Fruit fly (Drosophila melanogaster) whole organism, embryonic: ENCODE measurements around the gene CG33647.

Experiments used
- Adf1 ChIP-seq: fragments of 200-800 bp; sonication (Bioruptor generic); IDR thresholded peaks from 2 replicates; pipeline ENCODE4 v1.3.6; 2022; ENCODE audit warnings: missing biosample characterization, missing genetic modification characterization
- Asciz ChIP-seq: fragments of 200-800 bp; sonication (Bioruptor generic); optimal IDR thresholded peaks from 2 replicates; lab custom pipeline; 2017; ENCODE audit warnings: missing biosample characterization, mild to moderate bottlenecking, missing genetic modification characterization, missing genetic modification reagents
- B-H2 ChIP-seq: fragments of 200-800 bp; sonication (Bioruptor generic); optimal IDR thresholded peaks from 2 replicates; lab custom pipeline; 2018; ENCODE audit warnings: missing biosample characterization, mild to moderate bottlenecking, missing genetic modification characterization
- CG10267 ChIP-seq: fragments of 200-800 bp; sonication (Bioruptor generic); optimal IDR thresholded peaks from 2 replicates; lab custom pipeline; 2018; ENCODE audit warnings: missing biosample characterization, mild to moderate bottlenecking, missing genetic modification characterization, moderate library complexity
- CG10321 ChIP-seq: fragments of 200-800 bp; sonication (Bioruptor generic); IDR thresholded peaks from 2 replicates; pipeline ENCODE4 v1.3.6; 2022; ENCODE audit warnings: missing biosample characterization, missing genetic modification characterization
- CG10462 ChIP-seq: fragments of 200-800 bp; sonication (Bioruptor generic); optimal IDR thresholded peaks from 2 replicates; lab custom pipeline; 2016; ENCODE audit warnings: missing biosample characterization, missing genetic modification characterization
- CG12942 ChIP-seq: fragments of 200-800 bp; sonication (Bioruptor generic); optimal IDR thresholded peaks from 3 replicates; lab custom pipeline; 2016; ENCODE audit warnings: missing biosample characterization, missing genetic modification characterization
- CG14860 ChIP-seq: fragments of 200-800 bp; sonication (Bioruptor generic); IDR thresholded peaks from 3 replicates; pipeline ENCODE4 v1.3.6; 2022; ENCODE audit warnings: missing biosample characterization, missing genetic modification characterization; ENCODE audit not compliant: partially characterized antibody
- CG15269 ChIP-seq: fragments of 200-800 bp; sonication (Bioruptor generic); optimal IDR thresholded peaks from 2 replicates; lab custom pipeline; 2018; ENCODE audit warnings: missing biosample characterization, mild to moderate bottlenecking, missing genetic modification characterization, moderate library complexity
- CG1529 ChIP-seq: fragments of 200-800 bp; sonication (Bioruptor generic); optimal IDR thresholded peaks from 3 replicates; lab custom pipeline; 2018; ENCODE audit warnings: missing biosample characterization, missing genetic modification characterization
- CG15514 ChIP-seq: fragments of 200-800 bp; sonication (Bioruptor generic); optimal IDR thresholded peaks from 3 replicates; lab custom pipeline; 2017; ENCODE audit warnings: missing biosample characterization, missing genetic modification characterization, mild to moderate bottlenecking, moderate library complexity, missing genetic modification reagents
- CG16779 ChIP-seq: fragments of 200-800 bp; sonication (Bioruptor generic); IDR thresholded peaks from 2 replicates; pipeline ENCODE4 v1.3.6; 2022; ENCODE audit warnings: missing biosample characterization, missing genetic modification characterization
- CG16813 ChIP-seq: fragments of 200-800 bp; sonication (Bioruptor generic); IDR thresholded peaks from 3 replicates; pipeline ENCODE4 v1.3.6; 2022; ENCODE audit warnings: missing biosample characterization, missing genetic modification characterization; ENCODE audit not compliant: partially characterized antibody
- CG31224 ChIP-seq: fragments of 200-800 bp; sonication (Bioruptor generic); IDR thresholded peaks from 2 replicates; pipeline ENCODE4 v1.3.6; 2022; ENCODE audit warnings: missing biosample characterization, missing genetic modification characterization
- CG31365 ChIP-seq: fragments of 200-800 bp; sonication (Bioruptor generic); optimal IDR thresholded peaks from 2 replicates; lab custom pipeline; 2018; ENCODE audit warnings: missing biosample characterization, mild to moderate bottlenecking, missing genetic modification characterization
- CG3847 ChIP-seq: fragments of 200-800 bp; sonication (Bioruptor generic); IDR thresholded peaks from 2 replicates; pipeline ENCODE4 v1.3.6; 2022; ENCODE audit warnings: missing biosample characterization, missing genetic modification characterization
- CG7786 ChIP-seq: fragments of 200-800 bp; sonication (Bioruptor generic); optimal IDR thresholded peaks from 2 replicates; lab custom pipeline; 2016; ENCODE audit warnings: missing biosample characterization, missing genetic modification characterization
- CG7928 ChIP-seq: fragments of 200-800 bp; sonication (Bioruptor generic); optimal IDR thresholded peaks from 2 replicates; lab custom pipeline; 2017; ENCODE audit warnings: missing biosample characterization, mild to moderate bottlenecking, missing genetic modification characterization
- CG8089 ChIP-seq: fragments of 200-800 bp; sonication (Bioruptor generic); optimal IDR thresholded peaks from 3 replicates; lab custom pipeline; 2016; ENCODE audit warnings: missing biosample characterization, missing genetic modification characterization
- CG9437 ChIP-seq: fragments of 200-800 bp; sonication (Bioruptor generic); optimal IDR thresholded peaks from 2 replicates; lab custom pipeline; 2018; ENCODE audit warnings: missing biosample characterization, mild to moderate bottlenecking, missing genetic modification characterization
- CoRest ChIP-seq: fragments of 200-800 bp; sonication (Bioruptor generic); optimal IDR thresholded peaks from 3 replicates; lab custom pipeline; 2018; ENCODE audit warnings: missing biosample characterization, mild to moderate bottlenecking, missing genetic modification characterization, moderate library complexity
- Dll ChIP-seq: fragments of 200-800 bp; sonication (Bioruptor generic); IDR thresholded peaks from 4 replicates; pipeline ENCODE4 v1.3.6; 2022; ENCODE audit warnings: missing biosample characterization, missing genetic modification characterization; ENCODE audit not compliant: partially characterized antibody
- Doc2 ChIP-seq: fragments of 200-800 bp; sonication (Bioruptor generic); IDR thresholded peaks from 2 replicates; pipeline ENCODE4 v1.3.6; 2022; ENCODE audit warnings: missing biosample characterization, missing genetic modification characterization
- Dref ChIP-seq: fragments of 200-800 bp; sonication (Bioruptor generic); IDR thresholded peaks from 2 replicates; pipeline ENCODE4 v1.3.6; 2022; ENCODE audit warnings: missing biosample characterization, missing genetic modification characterization
- GATAe ChIP-seq: fragments of 200-800 bp; sonication (Bioruptor generic); conservative IDR thresholded peaks from 2 replicates; pipeline ENCODE4 v1.3.6; 2022; ENCODE audit warnings: missing biosample characterization, missing genetic modification characterization
- H15 ChIP-seq: fragments of 200-800 bp; sonication (Bioruptor generic); IDR thresholded peaks from 3 replicates; pipeline ENCODE4 v1.3.6; 2022; ENCODE audit warnings: missing biosample characterization, missing genetic modification characterization
- HLHmδ ChIP-seq: fragments of 200-800 bp; sonication (Bioruptor generic); optimal IDR thresholded peaks from 2 replicates; lab custom pipeline; 2018; ENCODE audit warnings: missing biosample characterization, mild to moderate bottlenecking, missing genetic modification characterization, moderate library complexity
- Hand ChIP-seq: fragments of 200-800 bp; sonication (Bioruptor generic); optimal IDR thresholded peaks from 2 replicates; lab custom pipeline; 2017; ENCODE audit warnings: mild to moderate bottlenecking, missing biosample characterization, missing genetic modification reagents, missing genetic modification characterization
- Hey ChIP-seq: fragments of 200-800 bp; sonication (Bioruptor generic); optimal IDR thresholded peaks from 3 replicates; lab custom pipeline; 2018; ENCODE audit warnings: missing biosample characterization, mild to moderate bottlenecking, missing genetic modification characterization
- Hsf ChIP-seq: fragments of 200-800 bp; sonication (Bioruptor generic); optimal IDR thresholded peaks from 3 replicates; lab custom pipeline; 2016; ENCODE audit warnings: missing biosample characterization, missing genetic modification characterization
- MTF-1 ChIP-seq: fragments of 200-800 bp; sonication (Bioruptor generic); optimal IDR thresholded peaks from 2 replicates; lab custom pipeline; 2018; ENCODE audit warnings: missing biosample characterization, mild to moderate bottlenecking, missing genetic modification characterization, borderline replicate concordance
- NfI ChIP-seq: fragments of 200-800 bp; sonication (Bioruptor generic); optimal IDR thresholded peaks from 3 replicates; lab custom pipeline; 2018; ENCODE audit warnings: missing biosample characterization, mild to moderate bottlenecking, missing genetic modification characterization, moderate library complexity
- Ssrp ChIP-seq: fragments of 200-800 bp; sonication (Bioruptor generic); optimal IDR thresholded peaks from 2 replicates; lab custom pipeline; 2018; ENCODE audit warnings: missing biosample characterization, mild to moderate bottlenecking, missing genetic modification characterization, moderate library complexity
- Tbp ChIP-seq: fragments of >200 bp; optimal IDR thresholded peaks from 2 replicates; lab custom pipeline; 2018; ENCODE audit warnings: missing biosample characterization, missing genetic modification characterization
- cad ChIP-seq: fragments of >200 bp; optimal IDR thresholded peaks from 2 replicates; lab custom pipeline; 2017; ENCODE audit warnings: missing biosample characterization, missing genetic modification characterization
- dmrt99B ChIP-seq: fragments of 200-800 bp; sonication (Bioruptor generic); optimal IDR thresholded peaks from 2 replicates; lab custom pipeline; 2018; ENCODE audit warnings: missing biosample characterization, mild to moderate bottlenecking, missing genetic modification characterization, moderate library complexity
- emc ChIP-seq: fragments of 200-800 bp; sonication (Bioruptor generic); optimal IDR thresholded peaks from 2 replicates; lab custom pipeline; 2016; ENCODE audit warnings: missing biosample characterization, missing genetic modification characterization
- fd102C ChIP-seq: fragments of 200-800 bp; sonication (Bioruptor generic); optimal IDR thresholded peaks from 2 replicates; lab custom pipeline; 2018; ENCODE audit warnings: missing biosample characterization, mild to moderate bottlenecking, missing genetic modification characterization, moderate library complexity
- h ChIP-seq: fragments of >200 bp; optimal IDR thresholded peaks from 2 replicates; lab custom pipeline; 2017
- ham ChIP-seq: fragments of 200-800 bp; sonication (Bioruptor generic); IDR thresholded peaks from 2 replicates; pipeline ENCODE4 v1.3.6; 2022; ENCODE audit warnings: missing biosample characterization, missing genetic modification characterization
- hbn ChIP-seq: fragments of 200-800 bp; sonication (Bioruptor generic); IDR thresholded peaks from 2 replicates; pipeline ENCODE4 v1.3.6; 2022; ENCODE audit warnings: missing biosample characterization, missing genetic modification characterization; ENCODE audit not compliant: partially characterized antibody
- maf-S ChIP-seq: fragments of 200-800 bp; sonication (Bioruptor generic); optimal IDR thresholded peaks from 2 replicates; lab custom pipeline; 2016; ENCODE audit warnings: missing biosample characterization, missing genetic modification characterization
- nerfin-2 ChIP-seq: fragments of 200-800 bp; sonication (Bioruptor generic); IDR thresholded peaks from 2 replicates; pipeline ENCODE4 v1.3.6; 2022; ENCODE audit warnings: missing biosample characterization, missing genetic modification characterization; ENCODE audit not compliant: partially characterized antibody
- pb ChIP-seq: fragments of 200-800 bp; sonication (Bioruptor generic); optimal IDR thresholded peaks from 3 replicates; lab custom pipeline; 2016; ENCODE audit warnings: missing biosample characterization, missing genetic modification characterization
- run ChIP-seq: fragments of 200-800 bp; sonication (Bioruptor generic); optimal IDR thresholded peaks from 3 replicates; lab custom pipeline; 2018; ENCODE audit warnings: missing biosample characterization, mild to moderate bottlenecking, missing genetic modification characterization
- sima ChIP-seq: fragments of 200-800 bp; sonication (Bioruptor generic); optimal IDR thresholded peaks from 2 replicates; lab custom pipeline; 2016; ENCODE audit warnings: missing biosample characterization, missing genetic modification characterization
- stc ChIP-seq: fragments of 200-800 bp; sonication (Bioruptor generic); IDR thresholded peaks from 2 replicates; pipeline ENCODE4 v1.3.6; 2022; ENCODE audit warnings: missing biosample characterization, missing genetic modification characterization
- tin ChIP-seq: fragments of 200-800 bp; sonication (Bioruptor generic); optimal IDR thresholded peaks from 3 replicates; lab custom pipeline; 2016; ENCODE audit warnings: missing biosample characterization, missing genetic modification characterization
- tll ChIP-seq, 2 experiments: fragments of 200-800 bp in 1 of 2; fragments of >200 bp in 1 of 2; sonication (Bioruptor generic) in 1 of 2; optimal IDR thresholded peaks; 2 replicates each; lab custom pipeline; 2017 to 2019; ENCODE audit warnings: missing biosample characterization in 2 of 2, missing genetic modification characterization in 2 of 2, mild to moderate bottlenecking in 1 of 2, moderate library complexity in 1 of 2
- usp ChIP-seq: fragments of >200 bp; optimal IDR thresholded peaks from 2 replicates; lab custom pipeline; 2017; ENCODE audit warnings: missing biosample characterization, missing genetic modification characterization
- zfh2 ChIP-seq: fragments of 200-800 bp; sonication (Bioruptor generic); optimal IDR thresholded peaks from 2 replicates; lab custom pipeline; 2016; ENCODE audit warnings: missing biosample characterization, missing genetic modification characterization

Gene CG33647

DNA sequence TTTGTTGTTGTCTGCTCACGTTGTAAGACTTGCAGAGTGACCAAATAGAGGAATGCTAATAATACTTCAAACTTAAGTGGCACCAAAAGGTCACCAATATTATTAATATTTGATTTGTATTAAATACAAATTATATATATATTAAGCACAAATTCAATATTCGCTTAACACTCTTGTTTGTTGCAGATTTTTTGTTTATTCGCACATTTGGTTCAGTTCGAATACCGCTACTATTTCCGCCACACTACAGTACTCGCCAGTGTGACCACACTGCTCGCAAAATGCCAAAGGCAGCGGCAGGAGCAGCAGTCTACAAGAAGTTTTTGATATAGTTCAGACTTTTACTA is 28.0 kb downstream of the CG33647 start, which contains the start of gene Max (continued):
- TF ChIP-seq CG12942 (GFP tag; lab: Kevin White, UChicago): peak; percentile 47
- TF ChIP-seq CG8089 (GFP tag; lab: Kevin White, UChicago): no peak
- peak; percentile 59 for TF ChIP-seq Ssrp (tag; lab: Kevin White, UChicago)
- TF ChIP-seq pb (GFP tag; lab: Kevin White, UChicago): no peak
- TF ChIP-seq CG3847 (GFP tag; lab: Robert Waterston, UW): peak; percentile 79
- no peak for TF ChIP-seq Asciz (GFP tag; lab: Kevin White, UChicago)
- no peak for TF ChIP-seq cad
- no peak for TF ChIP-seq emc (GFP tag; lab: Kevin White, UChicago)
- no peak for TF ChIP-seq usp (GFP tag; lab: Kevin White, UChicago)
- TF ChIP-seq Tbp (GFP tag; lab: Kevin White, UChicago): no peak
- TF ChIP-seq CoRest (tag; lab: Kevin White, UChicago): peak; percentile 83
- TF ChIP-seq h: no peak
- peak; percentile 79 for TF ChIP-seq NfI
- peak; percentile 83 for TF ChIP-seq CG15514 (GFP tag; lab: Kevin White, UChicago)
- no peak for TF ChIP-seq maf-S (GFP tag; lab: Kevin White, UChicago)
- TF ChIP-seq zfh2 (GFP tag; lab: Kevin White, UChicago): peak; percentile 24
- TF ChIP-seq MTF-1 (GFP tag; lab: Kevin White, UChicago): peak; percentile 5
- peak; percentile 21 for TF ChIP-seq Hand (GFP tag; lab: Kevin White, UChicago)
- TF ChIP-seq GATAe (GFP tag; lab: Robert Waterston, UW): no peak
- TF ChIP-seq CG31224: peak; percentile 47; the same call in 1 of the 2 replicates
- TF ChIP-seq stc (GFP tag; lab: Robert Waterston, UW): peak; percentile 49; the same call in 1 of the 2 replicates
- TF ChIP-seq HLHmδ (GFP tag; lab: Kevin White, UChicago): no peak
- TF ChIP-seq B-H2 (GFP tag; lab: Kevin White, UChicago): peak; percentile 82
- no peak for TF ChIP-seq CG16779 (GFP tag; lab: Robert Waterston, UW)
- TF ChIP-seq CG16813: no peak
- TF ChIP-seq Hey (tag; lab: Kevin White, UChicago): no peak
- TF ChIP-seq CG1529 (GFP tag; lab: Kevin White, UChicago): peak; percentile 30
- TF ChIP-seq Adf1 (GFP tag; lab: Robert Waterston, UW): peak; percentile 44; the same call in 1 of the 2 replicates
- TF ChIP-seq Dref (GFP tag; lab: Robert Waterston, UW): no peak
- TF ChIP-seq CG14860 (GFP tag; lab: Robert Waterston, UW): no peak
- TF ChIP-seq fd102C (GFP tag; lab: Kevin White, UChicago): no peak
- TF ChIP-seq H15: peak; percentile 76
- TF ChIP-seq tll (GFP tag; optimal IDR thresholded peaks at IDR 0.05; lab: Kevin White, UChicago): peak in 1 of 2 experiments; percentile 36
- TF ChIP-seq CG10321 (GFP tag; lab: Robert Waterston, UW): no peak
- no peak for TF ChIP-seq hbn (GFP tag; lab: Robert Waterston, UW)
- peak; percentile 23 for TF ChIP-seq CG31365 (tag; lab: Kevin White, UChicago)
- TF ChIP-seq Doc2 (GFP tag; lab: Robert Waterston, UW): no peak
- TF ChIP-seq dmrt99B (tag; lab: Kevin White, UChicago): no peak
- no peak for TF ChIP-seq CG7928 (GFP tag; lab: Kevin White, UChicago)
- no peak for TF ChIP-seq sima (GFP tag; lab: Kevin White, UChicago)
- peak; percentile 54 for TF ChIP-seq Hsf (GFP tag; lab: Kevin White, UChicago)
- peak; percentile 58 for TF ChIP-seq tin (GFP tag; lab: Kevin White, UChicago)
- TF ChIP-seq ham (GFP tag; lab: Robert Waterston, UW): no peak
- no peak for TF ChIP-seq CG7786
- peak; percentile 88 for TF ChIP-seq CG9437 (GFP tag; lab: Kevin White, UChicago)
- peak; percentile 77 for TF ChIP-seq CG10267 (tag; lab: Kevin White, UChicago)
- TF ChIP-seq Dll: 0 out of 4 replicates have a peak, but pooled peaks have one; percentile 39
- TF ChIP-seq nerfin-2: no peak
- no peak for TF ChIP-seq run (tag; lab: Kevin White, UChicago)
- TF ChIP-seq CG15269 (tag; lab: Kevin White, UChicago): peak; percentile 82
- peak; percentile 15 for TF ChIP-seq CG10462
